Fruit fly (Drosophila melanogaster): ENCODE measurements around the gene CG34109.

- TF ChIP-seq psq (optimal IDR thresholded peaks at IDR 0.05) (no peak), CG8478 (optimal IDR thresholded peaks at IDR 0.05) (no peak), usp (GFP tag; optimal IDR thresholded peaks at IDR 0.05) (no peak), EcR (GFP tag; optimal IDR thresholded peaks at IDR 0.05) (no peak)
Observed at dm6 chr2L:10060516-10060915, 33.4 kb upstream of the CG34109 start, which contains the start of gene Spn31A.
